Worm (Caenorhabditis elegans): ENCODE results near the gene Y97E10AR.2.

DNA sequence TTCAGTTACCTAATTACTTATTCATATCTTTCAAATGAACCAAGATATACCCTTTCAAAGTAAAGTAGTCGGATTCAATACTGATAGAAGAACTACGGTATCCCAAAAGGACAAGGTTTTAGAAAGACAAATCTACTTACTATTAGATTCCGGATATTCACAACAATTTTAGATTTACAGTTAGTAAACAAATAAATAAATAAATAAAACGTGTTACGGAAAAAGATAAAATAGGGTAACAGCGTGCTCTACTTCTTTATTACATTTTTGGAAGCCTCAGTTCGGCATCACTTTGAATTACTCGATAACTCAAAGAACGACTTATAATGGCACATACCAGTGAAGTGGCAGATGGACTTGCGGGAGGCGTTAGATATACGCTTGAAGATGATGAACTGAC is 9.0 kb downstream of the Y97E10AR.2 start, which contains the start of gene Y97E10AR.8:
- TF ChIP-seq egl-27 (tag; optimal IDR thresholded peaks at IDR 0.05): no peak
- no peak for TF ChIP-seq pag-3 (tag; optimal IDR thresholded peaks at IDR 0.05; ENCODE audit: borderline replicate concordance, insufficient read depth)
- no peak for TF ChIP-seq C34B4.2 (tag; optimal IDR thresholded peaks at IDR 0.05)
- no peak for TF ChIP-seq snpc-4 (tag; optimal IDR thresholded peaks at IDR 0.05)
- no peak for TF ChIP-seq unc-86 (tag; optimal IDR thresholded peaks at IDR 0.05)
- no peak for TF ChIP-seq nhr-12 (tag; optimal IDR thresholded peaks at IDR 0.05)
- no peak for TF ChIP-seq grh-1 (GFP tag; IDR thresholded peaks at IDR 0.05)
- TF ChIP-seq pqm-1 (tag; optimal IDR thresholded peaks at IDR 0.05): no peak
- no peak for TF ChIP-seq nhr-28 (tag; optimal IDR thresholded peaks at IDR 0.05)
- TF ChIP-seq tbx-2 (tag; optimal IDR thresholded peaks at IDR 0.05): no peak
- TF ChIP-seq unc-30 (tag; optimal IDR thresholded peaks at IDR 0.05): no peak
- no peak for TF ChIP-seq elt-3 (tag; optimal IDR thresholded peaks at IDR 0.05)
